Worm (Caenorhabditis elegans): ENCODE data around the gene clec-68.

The clec-68 gene

DNA sequence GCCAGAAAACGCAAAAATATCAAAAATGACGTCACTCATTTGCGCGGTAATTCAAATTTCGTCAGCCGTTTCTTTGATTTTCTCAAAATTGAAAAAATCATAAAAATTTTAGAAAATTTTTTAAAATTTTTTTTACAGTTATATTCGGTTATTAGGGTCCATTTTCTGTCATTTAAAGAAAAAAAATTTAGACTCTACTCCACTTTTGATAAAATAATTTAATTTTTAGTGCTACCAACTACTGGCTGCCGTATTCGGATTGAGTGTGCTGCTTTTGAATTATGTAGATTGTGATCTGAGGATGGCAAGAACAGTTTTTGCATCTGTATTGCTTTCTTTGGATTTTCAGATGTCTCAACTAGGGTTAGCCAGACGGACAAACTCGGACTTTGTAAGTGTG lies 36.4 kb downstream of the clec-68 start, which contains the start of gene Y46C8AM.1:
Gene Y46C8AM.1 (plus strand): TSS at position 301 of the 400 bp plus-strand sequence.
- no peak for TF ChIP-seq unc-62 (GFP tag; optimal IDR thresholded peaks at IDR 0.05)

DNA sequence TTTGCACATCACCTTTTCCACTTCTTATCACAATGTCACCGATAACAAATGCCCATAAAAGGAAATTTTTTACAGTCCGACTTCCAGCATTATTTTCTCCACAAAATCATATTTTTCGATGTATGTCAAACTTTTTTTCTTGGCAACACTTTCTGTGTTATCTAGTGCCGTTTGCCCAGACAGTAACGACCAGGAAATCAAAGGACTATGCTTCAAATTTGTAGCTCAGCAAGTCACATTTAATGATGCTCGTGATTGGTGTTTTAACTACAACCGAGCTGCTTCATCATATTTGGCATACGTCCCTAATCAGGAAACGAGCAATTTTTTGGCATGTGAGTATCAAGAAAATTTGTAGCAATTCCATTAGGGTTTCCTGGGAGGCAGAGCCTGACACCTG lies 37.3 kb downstream of the clec-68 start:
- no peak for TF ChIP-seq unc-62 (GFP tag; optimal IDR thresholded peaks at IDR 0.05)

DNA sequence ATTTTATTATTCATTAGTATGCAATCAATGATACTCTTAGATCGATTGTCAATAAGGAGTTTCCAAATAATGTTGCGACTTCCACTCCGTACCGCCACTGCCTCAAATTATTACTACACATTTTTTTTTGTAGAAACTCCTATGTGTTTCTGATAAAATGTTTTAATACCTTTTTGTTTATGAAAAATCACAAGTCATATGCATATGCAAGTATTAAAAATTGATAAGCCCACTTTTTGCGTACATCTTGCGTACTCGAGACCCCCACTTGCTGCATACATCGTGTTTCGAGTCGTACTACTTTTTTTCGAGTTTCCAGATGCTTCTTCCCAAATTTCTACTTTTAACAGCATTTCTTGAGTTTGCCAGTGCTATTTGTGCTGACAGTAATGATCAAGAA lies 38.8 kb downstream of the clec-68 start, which contains the start of gene clec-76:
Gene clec-76 (plus strand): TSS at position 234 of the 400 bp plus-strand sequence.
- no peak for TF ChIP-seq unc-62 (GFP tag; optimal IDR thresholded peaks at IDR 0.05)

DNA sequence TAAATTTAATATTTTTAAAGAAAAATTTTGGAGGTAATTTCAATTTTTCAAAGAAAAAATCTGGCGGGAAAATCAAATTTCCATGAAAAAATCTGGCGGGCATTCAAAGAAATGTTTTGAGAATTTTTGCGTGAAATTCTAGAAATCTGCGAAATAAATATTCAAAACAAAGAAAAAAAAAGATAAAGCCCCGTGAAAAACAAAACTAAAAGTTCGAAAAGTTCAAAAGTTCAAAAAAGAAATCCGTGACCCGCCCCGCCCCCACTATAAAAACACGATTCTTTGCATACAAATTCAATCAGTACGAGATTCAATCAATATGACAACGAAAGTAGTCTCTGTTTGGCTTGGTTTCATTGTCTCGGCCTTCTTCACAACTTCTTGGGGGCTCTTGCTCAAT lies 46.8 kb downstream of the clec-68 start, which contains the start of gene clec-79:
Gene clec-79 (plus strand): TSS at position 301 of the 400 bp plus-strand sequence.
- no peak for TF ChIP-seq unc-62 (GFP tag; optimal IDR thresholded peaks at IDR 0.05)

DNA sequence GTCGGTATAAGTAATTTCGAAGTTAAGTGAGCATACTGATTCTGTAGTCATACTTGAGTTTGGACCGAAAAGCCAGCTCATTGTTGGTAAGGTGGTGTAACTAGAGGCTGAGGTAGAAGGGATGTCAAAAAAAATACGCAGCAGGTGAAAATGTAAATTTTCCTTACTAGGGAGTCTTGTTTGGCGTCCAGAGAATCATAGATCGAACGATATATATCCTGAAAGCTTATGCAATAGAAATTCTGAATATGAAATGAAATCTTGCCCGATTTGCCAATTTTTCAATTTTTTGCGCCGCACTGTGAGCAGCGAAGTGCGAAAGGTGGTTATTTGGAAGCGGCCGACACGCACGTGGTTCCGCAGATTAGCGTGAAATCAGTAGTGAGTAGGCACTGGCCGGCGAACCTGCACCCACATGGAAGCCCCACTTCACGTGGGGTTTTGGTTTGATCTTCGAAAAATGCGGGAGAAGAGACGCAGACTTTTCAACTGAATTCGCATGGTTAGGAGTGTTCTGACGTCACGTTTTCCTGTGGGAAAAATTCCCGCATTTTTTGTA lies 51.8 kb downstream of the clec-68 start, which contains the start of gene srh-220:
Gene srh-220 (minus strand): TSS at position 51 of the 559 bp plus-strand sequence.
- no peak for TF ChIP-seq unc-62 (GFP tag; optimal IDR thresholded peaks at IDR 0.05)
